Worm (Caenorhabditis elegans) whole organism, L4 larva: ENCODE data around the gene pals-22.

Experiments used
- arid-1 ChIP-seq: fragments of 200-800 bp; sonication (Bioruptor generic); conservative IDR thresholded peaks from 2 replicates; pipeline ENCODE4 v1.3.6; 2022; ENCODE audit warnings: missing genetic modification reagents, missing genetic modification characterization, missing compliant biosample characterization
- ceh-20 ChIP-seq: fragments of 200-800 bp; sonication (Bioruptor generic); IDR thresholded peaks from 2 replicates; pipeline ENCODE4 v1.3.6; 2022; ENCODE audit warnings: missing genetic modification reagents, missing genetic modification characterization, missing compliant biosample characterization
- lin-29 ChIP-seq: fragments of 200-800 bp; sonication (Bioruptor generic); IDR thresholded peaks from 2 replicates; pipeline ENCODE4 v1.3.6; 2022; ENCODE audit warnings: missing genetic modification reagents, missing genetic modification characterization, missing compliant biosample characterization
- madf-9 ChIP-seq: fragments of 200-800 bp; sonication (Bioruptor generic); conservative IDR thresholded peaks from 2 replicates; pipeline ENCODE4 v1.3.6; 2022; ENCODE audit warnings: missing genetic modification reagents, missing genetic modification characterization, missing compliant biosample characterization
- nhr-76 ChIP-seq: fragments of 150-350 bp; optimal IDR thresholded peaks from 2 replicates; lab custom pipeline; 2014; ENCODE audit warnings: missing biosample characterization, missing genetic modification characterization

DNA sequence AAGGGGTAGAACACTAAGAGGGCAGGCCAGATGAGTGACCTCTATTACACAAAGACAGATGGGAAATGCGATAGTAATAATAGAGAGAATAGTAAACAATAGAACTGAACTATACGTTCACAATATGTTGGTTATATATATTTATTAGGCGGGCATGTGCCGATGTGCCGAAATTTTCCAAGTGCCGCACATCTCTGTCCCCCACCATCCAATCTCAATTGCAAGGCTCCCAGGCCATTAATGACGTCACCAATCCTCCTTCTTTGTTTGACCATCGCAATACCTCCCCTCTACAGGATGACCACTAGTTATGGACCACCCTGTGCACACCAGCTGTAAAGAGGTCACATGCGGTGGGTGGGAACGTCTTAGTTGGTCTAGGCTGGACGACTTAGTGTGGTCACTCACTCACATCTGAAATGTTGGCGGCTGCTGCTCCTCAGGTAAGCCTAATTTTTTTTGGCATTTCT lies 46.9 kb downstream of the pals-22 start, which contains the start of gene F40G9.6:
- TF ChIP-seq ceh-20 (GFP tag; lab: Robert Waterston, UW) (no peak), madf-9 (no peak), arid-1 (no peak), lin-29 (GFP tag; lab: Robert Waterston, UW) (no peak), nhr-76 (no peak)
